Worm (Caenorhabditis elegans) whole organism, L1 larva: ENCODE data around the gene ugt-52.
A peak's percentile ranks its signal among the peaks of the same experiment; 100 is the strongest.
"Not testable (repeated sequence)": the region's sequence is repeated elsewhere in the genome, so short reads cannot be mapped to it uniquely, and the experiment has no call there.

Experiments
- blmp-1 ChIP-seq: fragments of 150-350 bp; optimal IDR thresholded peaks from 2 replicates; lab custom pipeline; 2014; ENCODE audit warnings: missing biosample characterization, missing genetic modification characterization
- efl-3 ChIP-seq: fragments of 200-800 bp; sonication (Bioruptor generic); optimal IDR thresholded peaks from 2 replicates; lab custom pipeline; 2018; ENCODE audit warnings: mild to moderate bottlenecking, missing genetic modification characterization, missing compliant biosample characterization
- egl-13 ChIP-seq: sonication (generic microtip); optimal IDR thresholded peaks from 2 replicates; lab custom pipeline; 2016; ENCODE audit warnings: missing genotype, missing genetic modification reagents, missing genetic modification characterization, missing compliant biosample characterization
- egl-27 ChIP-seq, 2 experiments: fragments of 150-350 bp in 1 of 2; sonication (generic microtip); optimal IDR thresholded peaks; 3 replicates each; lab custom pipeline; 2017 to 2018; ENCODE audit warnings: missing biosample characterization in 2 of 2, missing genetic modification characterization in 2 of 2, missing genetic modification reagents in 2 of 2
- fkh-10 ChIP-seq: sonication (generic microtip); optimal IDR thresholded peaks from 2 replicates; lab custom pipeline; 2017; ENCODE audit warnings: missing biosample characterization, missing genetic modification reagents, missing genetic modification characterization
- lin-15B ChIP-seq: fragments of 150-350 bp; sonication (generic microtip); optimal IDR thresholded peaks from 3 replicates; lab custom pipeline; 2014; ENCODE audit warnings: missing biosample characterization, missing genetic modification characterization
- lin-39 ChIP-seq: fragments of 150-350 bp; optimal IDR thresholded peaks from 2 replicates; lab custom pipeline; 2014; ENCODE audit warnings: missing biosample characterization, missing genetic modification reagents, missing genetic modification characterization
- nhr-11 ChIP-seq: fragments of 150-350 bp; optimal IDR thresholded peaks from 2 replicates; lab custom pipeline; 2014; ENCODE audit warnings: missing biosample characterization, missing genetic modification characterization
- nhr-20 ChIP-seq: sonication (generic microtip); optimal IDR thresholded peaks from 2 replicates; lab custom pipeline; 2016; ENCODE audit warnings: mild to moderate bottlenecking, missing genetic modification characterization, missing compliant biosample characterization
- skn-1 ChIP-seq: fragments of 150-350 bp; optimal IDR thresholded peaks from 2 replicates; lab custom pipeline; 2014; ENCODE audit warnings: missing biosample characterization, missing genetic modification characterization
- snpc-4 ChIP-seq: fragments of 150-350 bp; optimal IDR thresholded peaks from 2 replicates; lab custom pipeline; 2014; ENCODE audit warnings: missing biosample characterization, missing genetic modification characterization
- snu-23 ChIP-seq: sonication (generic microtip); optimal IDR thresholded peaks from 2 replicates; lab custom pipeline; 2016; ENCODE audit warnings: missing genetic modification characterization, missing compliant biosample characterization
- zag-1 ChIP-seq: fragments of 150-350 bp; optimal IDR thresholded peaks from 2 replicates; lab custom pipeline; 2014; ENCODE audit warnings: missing biosample characterization, missing genetic modification characterization

- not testable (repeated sequence) for TF ChIP-seq efl-3 (GFP tag; lab: Kevin White, UChicago); egl-13 (tag; lab: Kevin White, UChicago); nhr-11; snpc-4; fkh-10 (GFP tag; lab: Kevin White, UChicago); skn-1 (tag; lab: Kevin White, UChicago); lin-39 (tag; lab: Kevin White, UChicago); egl-27 (tag; optimal IDR thresholded peaks at IDR 0.05; lab: Kevin White, UChicago); blmp-1 (tag; lab: Kevin White, UChicago); zag-1 (tag; lab: Kevin White, UChicago)
- peak; percentile 26 for TF ChIP-seq nhr-20 (tag; lab: Kevin White, UChicago)
- peak; percentile 11 for TF ChIP-seq lin-15B
- peak; percentile 60 for TF ChIP-seq snu-23
Measured at ce11 chrIV:813341-813740, 34.8 kb downstream of the ugt-52 start.
